Worm (Caenorhabditis elegans): Measurements from ENCODE around the gene T06E4.5.
A peak's percentile ranks its signal among the peaks of the same experiment; 100 is the strongest.

Gene T06E4.5

ce11 chrV:9628603-9629002 lies 2.4 kb upstream of the T06E4.5 start:
- TF ChIP-seq ceh-8 (GFP tag; optimal IDR thresholded peaks at IDR 0.05) (peak; percentile 15), nhr-77 (tag; optimal IDR thresholded peaks at IDR 0.05) (no peak)

- TF ChIP-seq efl-1 (optimal IDR thresholded peaks at IDR 0.05) (no peak), efl-1 (GFP tag; optimal IDR thresholded peaks at IDR 0.05 in 1 of 2) (peak in 1 of 2 experiments; percentile 21), nhr-77 (tag; optimal IDR thresholded peaks at IDR 0.05) (no peak), tbx-2 (tag; optimal IDR thresholded peaks at IDR 0.05) (no peak)
Measured at ce11 chrV:9629114-9629513, 1.9 kb upstream of the T06E4.5 start, which contains the start of gene idpc-3. Gene idpc-3 (minus strand): TSS chrV:9629214.

- TF ChIP-seq lin-15B (tag; optimal IDR thresholded peaks at IDR 0.05) (no peak), irx-1 (tag; optimal IDR thresholded peaks at IDR 0.05) (no peak), zag-1 (tag; optimal IDR thresholded peaks at IDR 0.05) (no peak), tbx-2 (tag; optimal IDR thresholded peaks at IDR 0.05) (no peak), unc-62 (GFP tag; optimal IDR thresholded peaks at IDR 0.05) (no peak)
Measured at ce11 chrV:9629643-9630042, 1.4 kb upstream of the T06E4.5 start, which contains the start of gene col-146. Gene col-146 (plus strand): TSS chrV:9629943.

- no peak for TF ChIP-seq snu-23 (GFP tag; optimal IDR thresholded peaks at IDR 0.05)
- no peak for TF ChIP-seq aha-1 (tag; optimal IDR thresholded peaks at IDR 0.05)
- TF ChIP-seq tlp-1 (tag; optimal IDR thresholded peaks at IDR 0.05): no peak
- TF ChIP-seq ztf-11 (tag; optimal IDR thresholded peaks at IDR 0.05): no peak
- no peak for TF ChIP-seq efl-1 (optimal IDR thresholded peaks at IDR 0.05)
- no peak for TF ChIP-seq efl-1 (GFP tag; optimal IDR thresholded peaks at IDR 0.05 in 1 of 2)
- no peak for TF ChIP-seq nhr-12 (tag; optimal IDR thresholded peaks at IDR 0.05)
- TF ChIP-seq jun-1 (tag; optimal IDR thresholded peaks at IDR 0.05): no peak
- no peak for TF ChIP-seq sptf-1 (tag; optimal IDR thresholded peaks at IDR 0.05)
- no peak for TF ChIP-seq Y116A8C.19 (tag; optimal IDR thresholded peaks at IDR 0.05; ENCODE audit: borderline replicate concordance)
- no peak for TF ChIP-seq dpl-1 (GFP tag; optimal IDR thresholded peaks at IDR 0.05)
Measured at ce11 chrV:9630542-9630941, 502 bp upstream of the T06E4.5 start.

ce11 chrV:9632348-9632747 lies 1.3 kb downstream of the T06E4.5 start:
- TF ChIP-seq snu-23 (GFP tag; optimal IDR thresholded peaks at IDR 0.05): no peak
- TF ChIP-seq pax-3 (tag; optimal IDR thresholded peaks at IDR 0.05): no peak
- TF ChIP-seq pqm-1 (tag; optimal IDR thresholded peaks at IDR 0.05): no peak
- no peak for TF ChIP-seq ceh-88 (GFP tag; IDR thresholded peaks at IDR 0.05)

ce11 chrV:9633313-9633712 lies 2.3 kb downstream of the T06E4.5 start, which contains the start of gene col-147:
Gene col-147 (minus strand): TSS chrV:9633338.
- TF ChIP-seq snu-23 (GFP tag; optimal IDR thresholded peaks at IDR 0.05) (peak; percentile 70), mep-1 (tag; optimal IDR thresholded peaks at IDR 0.05) (peak; percentile 39), pax-3 (tag; optimal IDR thresholded peaks at IDR 0.05) (no peak), nhr-237 (tag; optimal IDR thresholded peaks at IDR 0.05) (no peak), elt-3 (tag; optimal IDR thresholded peaks at IDR 0.05) (peak in 5 of 6 experiments; percentile 10 to 93 (median 74)), hpl-2 (GFP tag; optimal IDR thresholded peaks at IDR 0.05) (no peak), irx-1 (tag; optimal IDR thresholded peaks at IDR 0.05) (peak; percentile 3), mab-9 (GFP tag; IDR thresholded peaks at IDR 0.05) (no peak), unc-130 (tag; optimal IDR thresholded peaks at IDR 0.05) (no peak), fkh-8 (tag; optimal IDR thresholded peaks at IDR 0.05) (no peak), nhr-11 (tag; optimal IDR thresholded peaks at IDR 0.05) (no peak), aha-1 (tag; optimal IDR thresholded peaks at IDR 0.05) (no peak), nhr-85 (tag) (peak; percentile 91), tlp-1 (tag; optimal IDR thresholded peaks at IDR 0.05) (no peak), ztf-4 (tag; optimal IDR thresholded peaks at IDR 0.05) (no peak), C16A3.4 (tag; optimal IDR thresholded peaks at IDR 0.05) (no peak), fos-1 (tag; optimal IDR thresholded peaks at IDR 0.05) (peak; percentile 1), blmp-1 (tag; optimal IDR thresholded peaks at IDR 0.05) (peak; percentile 66), unc-30 (tag; optimal IDR thresholded peaks at IDR 0.05) (no peak), lin-39 (tag; optimal IDR thresholded peaks at IDR 0.05) (no peak), egl-27 (tag; optimal IDR thresholded peaks at IDR 0.05) (no peak), ces-1 (GFP tag; optimal IDR thresholded peaks at IDR 0.05) (no peak), C04F5.9 (tag; optimal IDR thresholded peaks at IDR 0.05) (no peak), lir-3 (tag; optimal IDR thresholded peaks at IDR 0.05; ENCODE audit: poor library complexity) (no peak), ets-5 (GFP tag; IDR thresholded peaks at IDR 0.05) (no peak), isw-1 (GFP tag; IDR thresholded peaks at IDR 0.05) (no peak), unc-62 (GFP tag; optimal IDR thresholded peaks at IDR 0.05) (no peak), F16B12.6 (tag; optimal IDR thresholded peaks at IDR 0.05) (no peak), zag-1 (tag; optimal IDR thresholded peaks at IDR 0.05) (no peak), lin-35 (GFP tag; optimal IDR thresholded peaks at IDR 0.05) (peak in 1 of 2 experiments; percentile 43)
